Worm (Caenorhabditis elegans): ENCODE measurements around the gene pqn-84.

DNA sequence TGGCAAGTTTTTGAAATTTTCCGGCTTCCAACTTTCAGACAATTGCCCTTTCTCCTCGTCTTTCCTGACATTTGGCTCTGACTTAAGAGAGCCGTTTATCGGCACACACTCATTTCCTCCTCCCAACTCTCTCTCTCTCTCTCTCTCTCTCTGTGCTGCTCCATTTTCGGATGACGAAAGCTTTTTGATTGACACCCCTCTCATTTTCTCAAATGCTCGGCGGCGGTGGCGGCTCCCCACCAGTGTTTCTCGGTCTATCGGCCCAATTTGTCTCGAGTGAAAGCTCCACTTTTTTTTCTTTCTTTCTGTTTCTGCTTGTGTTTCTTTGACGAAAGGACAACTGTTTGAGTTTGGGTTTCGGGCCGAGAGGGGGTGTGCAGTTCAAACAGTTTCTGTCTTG is 40.3 kb upstream of the pqn-84 start:
- TF ChIP-seq unc-86 (tag; optimal IDR thresholded peaks at IDR 0.05), result no peak
- no peak for TF ChIP-seq hlh-30 (tag; optimal IDR thresholded peaks at IDR 0.05; ENCODE audit: insufficient read depth)
- TF ChIP-seq sdc-2 (tag; optimal IDR thresholded peaks at IDR 0.05), result no peak
- TF ChIP-seq ahr-1 (tag; optimal IDR thresholded peaks at IDR 0.05), result no peak
- no peak for TF ChIP-seq dve-1 (tag; optimal IDR thresholded peaks at IDR 0.05)
- TF ChIP-seq tbx-2 (tag; optimal IDR thresholded peaks at IDR 0.05), result no peak

Data from whole organism, late embryonic.